Fruit fly (Drosophila melanogaster) Kc167 (cell line): ENCODE data around the gene spdi.

Source experiments
- Myc ChIP-seq: fragments of >200 bp; optimal IDR thresholded peaks from 2 replicates; lab custom pipeline; 2017; ENCODE audit warnings: missing external identifiers
- Sin3A ChIP-seq: fragments of >200 bp; optimal IDR thresholded peaks from 2 replicates; lab custom pipeline; 2018; ENCODE audit warnings: missing external identifiers
- h ChIP-seq: fragments of >200 bp; optimal IDR thresholded peaks from 3 replicates; lab custom pipeline; 2018; ENCODE audit warnings: missing external identifiers
- insv ChIP-seq: fragments of >200 bp; optimal IDR thresholded peaks from 3 replicates; lab custom pipeline; 2018; ENCODE audit warnings: missing external identifiers
- psq ChIP-seq: fragments of >200 bp; optimal IDR thresholded peaks from 2 replicates; lab custom pipeline; 2017; ENCODE audit warnings: missing external identifiers
- ttk ChIP-seq: sonication (Bioruptor generic); optimal IDR thresholded peaks from 2 replicates; lab custom pipeline; 2017; ENCODE audit warnings: missing external identifiers

spdi gene

dm6 chrX:635495-636142 lies 15.6 kb upstream of the spdi start, which contains the start of gene Dredd:
TSS of gene Dredd (minus strand) at chrX:635545.
- no peak for TF ChIP-seq ttk (lab: Kevin White, UChicago)
- no peak for TF ChIP-seq insv (lab: Kevin White, UChicago)
- no peak for TF ChIP-seq psq (lab: Kevin White, UChicago)
- TF ChIP-seq h (lab: Kevin White, UChicago) = no peak
- TF ChIP-seq Sin3A (lab: Kevin White, UChicago) = no peak
- no peak for TF ChIP-seq Myc (lab: Kevin White, UChicago)

DNA sequence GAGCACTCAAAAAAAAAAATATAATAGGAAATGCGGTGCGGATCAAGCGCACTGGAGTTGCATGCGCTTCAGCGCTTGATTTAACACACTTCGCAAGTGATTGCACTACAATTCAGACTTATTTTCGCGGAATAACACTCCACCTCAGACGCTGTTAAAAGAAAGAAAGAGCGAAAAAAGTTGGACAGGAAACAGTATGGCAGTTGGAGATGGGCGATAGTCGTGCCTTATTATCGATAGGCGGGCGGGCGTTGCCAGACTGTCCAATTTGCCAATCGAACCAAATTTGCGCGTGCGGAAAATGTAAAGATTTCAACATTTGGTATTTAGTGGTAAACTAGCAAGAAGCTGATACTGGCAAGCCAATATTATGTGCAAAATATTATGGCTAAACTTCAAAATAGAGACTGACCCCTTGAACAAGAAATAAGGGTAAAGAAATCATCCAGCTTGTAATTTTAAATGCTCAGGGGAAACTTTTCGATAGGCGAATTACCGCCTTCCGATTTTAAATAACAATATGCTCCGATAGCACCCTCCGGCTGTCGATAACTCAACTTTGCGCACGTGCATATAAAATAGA lies 9.3 kb upstream of the spdi start, which contains the start of the genes RpL36 and Mybbp1A:
Gene RpL36 (minus strand): TSS at position 245 of the 583 bp plus-strand sequence.
Gene Mybbp1A (plus strand): TSS at position 535 of the 583 bp plus-strand sequence.
- no peak for TF ChIP-seq h (lab: Kevin White, UChicago)
- no peak for TF ChIP-seq insv (lab: Kevin White, UChicago)
- no peak for TF ChIP-seq Sin3A (lab: Kevin White, UChicago)
- TF ChIP-seq Myc (lab: Kevin White, UChicago) = no peak
- no peak for TF ChIP-seq psq (lab: Kevin White, UChicago)
- TF ChIP-seq ttk (lab: Kevin White, UChicago) = no peak

DNA sequence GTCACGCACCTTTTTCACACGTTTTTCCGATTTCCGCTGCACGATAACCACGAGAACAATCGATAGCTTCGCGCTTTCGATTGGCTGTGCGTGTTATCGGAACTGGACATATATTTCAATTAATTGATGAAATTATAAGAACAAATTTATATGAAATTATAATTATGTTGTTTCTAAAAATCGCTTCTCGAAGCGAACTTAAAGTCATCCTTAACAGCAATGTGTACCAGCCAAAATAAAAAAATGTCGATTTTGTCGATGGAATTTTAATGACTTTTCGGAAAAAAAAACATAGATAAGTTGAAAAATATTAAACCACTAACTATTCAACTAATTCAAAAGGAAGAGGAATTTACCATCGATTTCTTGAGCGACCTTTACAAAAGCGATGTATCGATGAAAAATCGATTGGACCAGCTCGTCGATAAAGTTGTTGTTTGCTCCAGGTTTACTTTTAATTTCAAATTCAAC lies 5.2 kb upstream of the spdi start, which contains the start of the genes CG13364 and Hinfp:
Gene CG13364 (minus strand): TSS at position 47 of the 471 bp plus-strand sequence.
Gene Hinfp (plus strand): TSS at position 386 of the 471 bp plus-strand sequence.
- TF ChIP-seq psq (lab: Kevin White, UChicago) (no peak), h (lab: Kevin White, UChicago) (no peak), Myc (lab: Kevin White, UChicago) (no peak), Sin3A (lab: Kevin White, UChicago) (no peak), ttk (lab: Kevin White, UChicago) (no peak), insv (lab: Kevin White, UChicago) (no peak)

- TF ChIP-seq h (lab: Kevin White, UChicago) (no peak), ttk (lab: Kevin White, UChicago) (no peak), insv (lab: Kevin White, UChicago) (no peak), Myc (lab: Kevin White, UChicago) (no peak), Sin3A (lab: Kevin White, UChicago) (no peak), psq (lab: Kevin White, UChicago) (no peak)
Measured at dm6 chrX:623357-623756, 3.4 kb upstream of the spdi start, which contains the start of gene CG13369. TSS of gene CG13369 (plus strand) at chrX:623468.

- TF ChIP-seq ttk (lab: Kevin White, UChicago) (no peak), psq (lab: Kevin White, UChicago) (no peak), insv (lab: Kevin White, UChicago) (no peak), Myc (lab: Kevin White, UChicago) (no peak), Sin3A (lab: Kevin White, UChicago) (no peak)
Measured at dm6 chrX:621132-621555, 1.1 kb upstream of the spdi start, which contains the start of the genes CG13365 and Vsp37A. TSS of gene CG13365 (minus strand) at chrX:621215. TSS of gene Vsp37A (plus strand) at chrX:621530.

dm6 chrX:619220-620101 lies 534 bp downstream of the spdi start:
- no peak for TF ChIP-seq Myc (lab: Kevin White, UChicago)
- no peak for TF ChIP-seq ttk (lab: Kevin White, UChicago)
- TF ChIP-seq Sin3A (lab: Kevin White, UChicago) = no peak
- TF ChIP-seq h (lab: Kevin White, UChicago) = no peak
- no peak for TF ChIP-seq psq (lab: Kevin White, UChicago)
- no peak for TF ChIP-seq insv (lab: Kevin White, UChicago)

DNA sequence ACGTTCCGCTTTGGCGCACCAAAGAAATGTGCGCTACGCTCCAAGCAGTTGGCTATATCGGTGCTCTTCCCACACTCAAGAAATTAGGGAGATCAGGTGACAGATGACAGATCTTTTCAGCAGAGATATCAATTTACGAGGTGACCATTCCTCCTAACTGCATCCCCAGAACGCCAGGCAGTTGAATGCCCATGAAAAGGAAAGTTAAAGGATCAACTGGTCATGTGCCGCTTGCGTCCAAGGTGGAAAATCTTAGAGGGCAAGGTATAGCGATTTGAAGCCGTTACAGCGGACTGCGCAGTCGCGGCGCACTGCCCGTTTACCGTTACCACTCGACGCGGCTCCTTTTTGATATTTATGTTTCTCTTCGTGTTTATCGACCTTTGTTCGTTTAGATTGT lies 1.4 kb downstream of the spdi start:
- TF ChIP-seq Myc (lab: Kevin White, UChicago) = no peak
- TF ChIP-seq psq (lab: Kevin White, UChicago) = no peak
- no peak for TF ChIP-seq insv (lab: Kevin White, UChicago)
- no peak for TF ChIP-seq h (lab: Kevin White, UChicago)
- TF ChIP-seq ttk (lab: Kevin White, UChicago) = no peak
- no peak for TF ChIP-seq Sin3A (lab: Kevin White, UChicago)

DNA sequence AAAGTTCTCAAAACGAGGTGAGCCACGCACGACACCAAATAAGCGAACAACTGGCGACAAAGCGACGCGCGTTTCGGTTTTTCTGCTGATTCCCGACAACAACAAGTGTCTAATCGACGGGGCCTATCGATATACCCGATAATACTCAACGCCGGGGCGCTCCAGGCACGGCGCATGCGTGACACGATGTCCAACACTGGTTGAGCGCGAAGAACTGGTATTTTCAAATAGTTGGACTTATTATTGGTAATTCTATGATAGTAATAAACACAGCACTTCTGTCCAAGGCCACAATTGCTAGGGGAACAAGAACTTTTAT lies 2.6 kb downstream of the spdi start:
- TF ChIP-seq h (lab: Kevin White, UChicago) (no peak), Myc (lab: Kevin White, UChicago) (no peak), psq (lab: Kevin White, UChicago) (no peak), ttk (lab: Kevin White, UChicago) (no peak), insv (lab: Kevin White, UChicago) (no peak), Sin3A (lab: Kevin White, UChicago) (no peak)

- TF ChIP-seq h (lab: Kevin White, UChicago) = no peak
- no peak for TF ChIP-seq insv (lab: Kevin White, UChicago)
- no peak for TF ChIP-seq ttk (lab: Kevin White, UChicago)
- TF ChIP-seq Myc (lab: Kevin White, UChicago) = no peak
- TF ChIP-seq Sin3A (lab: Kevin White, UChicago) = no peak
- no peak for TF ChIP-seq psq (lab: Kevin White, UChicago)
Measured at dm6 chrX:616761-617476, 3.1 kb downstream of the spdi start.

- TF ChIP-seq Sin3A (lab: Kevin White, UChicago) = no peak
- no peak for TF ChIP-seq Myc (lab: Kevin White, UChicago)
- no peak for TF ChIP-seq psq (lab: Kevin White, UChicago)
- no peak for TF ChIP-seq ttk (lab: Kevin White, UChicago)
- TF ChIP-seq insv (lab: Kevin White, UChicago) = no peak
- TF ChIP-seq h (lab: Kevin White, UChicago) = no peak
Measured at dm6 chrX:610048-610447, 9.9 kb downstream of the spdi start.
